Worm (Caenorhabditis elegans): Measurements from ENCODE around the gene rps-13.

ce11 chrIII:6356007-6356406 is 18.8 kb downstream of the rps-13 start:
- no peak for TF ChIP-seq lin-40 (tag; optimal IDR thresholded peaks at IDR 0.05)
- no peak for TF ChIP-seq nhr-90 (tag; optimal IDR thresholded peaks at IDR 0.05)
- no peak for TF ChIP-seq dpl-1 (GFP tag; optimal IDR thresholded peaks at IDR 0.05)
- no peak for TF ChIP-seq C17E4.6 (GFP tag; IDR thresholded peaks at IDR 0.05)
- TF ChIP-seq mel-28 (tag; optimal IDR thresholded peaks at IDR 0.05; ENCODE audit: borderline replicate concordance) = no peak
- TF ChIP-seq bed-2 (GFP tag; IDR thresholded peaks at IDR 0.05) = no peak
- TF ChIP-seq ztf-22 (GFP tag; optimal IDR thresholded peaks at IDR 0.05) = no peak
- no peak for TF ChIP-seq let-526 (GFP tag; IDR thresholded peaks at IDR 0.05)
- TF ChIP-seq Y53F4B.3 (GFP tag; IDR thresholded peaks at IDR 0.05) = no peak
- no peak for TF ChIP-seq Y79H2A.3 (GFP tag; conservative IDR thresholded peaks at IDR 0.05)
- no peak for TF ChIP-seq F37B4.10 (GFP tag; IDR thresholded peaks at IDR 0.05)

All from whole organism, young adult.